Worm (Caenorhabditis elegans): Measurements from ENCODE around the gene fbxa-47.

ce11 chrIII:2253027-2253499 is 20.8 kb upstream of the fbxa-47 start, which contains the start of gene fbxa-73:
- TF ChIP-seq ces-1 (GFP tag; optimal IDR thresholded peaks at IDR 0.05) (no peak), pha-4 (GFP tag; IDR thresholded peaks at IDR 0.05) (no peak), pha-4 (tag; optimal IDR thresholded peaks at IDR 0.05) (no peak), nhr-237 (tag; optimal IDR thresholded peaks at IDR 0.05) (no peak), madf-5 (GFP tag; IDR thresholded peaks at IDR 0.05) (no peak), lin-15B (tag; optimal IDR thresholded peaks at IDR 0.05) (no peak), unc-39 (tag; optimal IDR thresholded peaks at IDR 0.05) (no peak), egl-43 (GFP tag; IDR thresholded peaks at IDR 0.05) (no peak), daf-19 (GFP tag; conservative IDR thresholded peaks at IDR 0.05) (no peak), fkh-10 (GFP tag; optimal IDR thresholded peaks at IDR 0.05) (no peak), ceh-20 (GFP tag; IDR thresholded peaks at IDR 0.05) (no peak)

Measured in whole organism, L4 larva.